Worm (Caenorhabditis elegans) whole organism, midembryonic: Measurements from ENCODE around the gene sqv-7.
"Not testable (repeated sequence)": the region's sequence is repeated elsewhere in the genome, so short reads cannot be mapped to it uniquely, and the experiment has no call there.

Experiments
- T22C8.4 ChIP-seq: fragments of 200-800 bp; sonication (Bioruptor generic); IDR thresholded peaks from 2 replicates; pipeline ENCODE4 v1.3.6; 2022; ENCODE audit warnings: missing genetic modification characterization, missing compliant biosample characterization
- cog-1 ChIP-seq: sonication (generic microtip); optimal IDR thresholded peaks from 2 replicates; lab custom pipeline; 2016; ENCODE audit warnings: missing genetic modification characterization, missing compliant biosample characterization
- flt-1 ChIP-seq: fragments of 200-800 bp; sonication (Bioruptor generic); IDR thresholded peaks from 2 replicates; pipeline ENCODE4 v1.3.6; 2022; ENCODE audit warnings: missing genetic modification characterization, missing compliant biosample characterization
- klf-2 ChIP-seq: fragments of 200-800 bp; sonication (Bioruptor generic); conservative IDR thresholded peaks from 2 replicates; pipeline ENCODE4 v1.3.6; 2022; ENCODE audit warnings: missing genetic modification reagents, missing genetic modification characterization, missing compliant biosample characterization
- med-1 ChIP-seq: sonication (generic microtip); optimal IDR thresholded peaks from 2 replicates; lab custom pipeline; 2017; ENCODE audit warnings: missing genetic modification characterization, mild to moderate bottlenecking, missing compliant biosample characterization, antibody characterized with exemption, missing genetic modification reagents; ENCODE audit not compliant: insufficient read depth
- ref-1 ChIP-seq: fragments of 200-800 bp; sonication (Bioruptor generic); conservative IDR thresholded peaks from 2 replicates; pipeline ENCODE4 v1.3.6; 2022; ENCODE audit warnings: missing genetic modification reagents, missing genetic modification characterization, missing compliant biosample characterization
- tab-1 ChIP-seq: fragments of 200-800 bp; sonication (Bioruptor generic); IDR thresholded peaks from 2 replicates; pipeline ENCODE4 v1.3.6; 2022; ENCODE audit warnings: missing genetic modification characterization, missing compliant biosample characterization
- ztf-23 ChIP-seq: fragments of 200-800 bp; sonication (Bioruptor generic); IDR thresholded peaks from 2 replicates; pipeline ENCODE4 v1.3.6; 2022; ENCODE audit warnings: missing genetic modification reagents, missing genetic modification characterization, missing compliant biosample characterization
- ztf-29 ChIP-seq: fragments of 200-800 bp; sonication (Bioruptor generic); IDR thresholded peaks from 2 replicates; pipeline ENCODE4 v1.3.6; 2022; ENCODE audit warnings: missing genetic modification reagents, missing genetic modification characterization, missing compliant biosample characterization

sqv-7 gene

DNA sequence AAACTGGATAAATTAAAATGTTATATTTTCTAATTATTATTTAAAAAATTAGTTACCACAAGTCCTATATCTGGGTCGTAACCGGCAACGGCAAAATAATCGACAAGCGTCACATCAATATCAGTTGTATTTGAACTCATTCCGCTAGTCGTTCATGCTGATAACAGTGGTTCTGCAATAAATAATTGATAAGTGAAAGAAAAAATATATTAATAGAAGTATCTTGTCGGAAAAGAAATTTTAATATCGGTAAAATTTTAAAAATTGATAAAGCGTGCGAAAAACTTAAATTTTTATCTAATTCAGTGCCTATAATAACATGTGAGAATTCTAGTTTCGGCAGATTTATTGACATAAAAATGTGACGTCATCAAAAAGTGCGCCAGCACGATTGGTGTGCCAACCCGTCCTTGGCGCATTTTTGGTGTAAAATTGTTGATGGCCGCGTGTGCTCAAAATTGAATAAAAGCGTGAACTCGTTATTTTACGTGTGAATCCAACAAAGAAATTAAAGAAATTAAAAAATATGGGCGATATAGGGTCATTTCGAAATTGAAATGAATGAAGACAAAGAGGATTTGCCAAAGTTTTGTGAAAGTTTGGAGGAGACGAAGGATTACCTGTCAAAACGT is 10.0 kb upstream of the sqv-7 start, which contains the start of the genes lst-6 and lst-5:
TSS of gene lst-6 (minus strand) at position 140 of the 632 bp plus-strand sequence.
TSS of gene lst-5 (plus strand) at position 544 of the 632 bp plus-strand sequence.
- no peak; the same call in 1 of the 2 replicates for TF ChIP-seq flt-1
- peak; percentile 10 for TF ChIP-seq med-1

DNA sequence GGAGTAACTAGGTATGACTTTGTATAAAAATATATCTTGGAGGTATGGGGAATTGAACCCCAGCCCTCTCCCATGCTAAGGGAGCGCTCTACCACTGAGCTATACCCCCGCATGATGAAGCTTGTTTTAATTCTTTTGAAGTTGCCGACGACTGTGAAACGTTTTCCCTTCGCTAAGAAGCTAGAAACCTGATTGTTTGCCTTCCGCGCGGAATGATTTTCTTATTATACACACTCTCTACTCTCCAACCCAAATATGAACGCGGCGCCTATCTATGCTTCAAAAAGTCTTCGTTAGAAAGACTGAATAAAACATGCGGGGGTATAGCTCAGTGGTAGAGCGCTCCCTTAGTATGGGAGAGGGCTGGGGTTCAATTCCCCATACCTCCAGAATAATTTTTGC is 9.5 kb downstream of the sqv-7 start:
- TF ChIP-seq ztf-23 (peak; percentile 71; the same call in 1 of the 2 replicates), cog-1 (tag; lab: Kevin White, UChicago) (no peak), ref-1 (GFP tag; lab: Robert Waterston, UW) (no peak), med-1 (no peak), ztf-29 (no peak), flt-1 (peak; percentile 71; the same call in 1 of the 2 replicates), klf-2 (GFP tag; lab: Robert Waterston, UW) (peak; percentile 58; the same call in 1 of the 2 replicates), T22C8.4 (GFP tag; lab: Robert Waterston, UW) (no peak), tab-1 (GFP tag; lab: Robert Waterston, UW) (no peak)

DNA sequence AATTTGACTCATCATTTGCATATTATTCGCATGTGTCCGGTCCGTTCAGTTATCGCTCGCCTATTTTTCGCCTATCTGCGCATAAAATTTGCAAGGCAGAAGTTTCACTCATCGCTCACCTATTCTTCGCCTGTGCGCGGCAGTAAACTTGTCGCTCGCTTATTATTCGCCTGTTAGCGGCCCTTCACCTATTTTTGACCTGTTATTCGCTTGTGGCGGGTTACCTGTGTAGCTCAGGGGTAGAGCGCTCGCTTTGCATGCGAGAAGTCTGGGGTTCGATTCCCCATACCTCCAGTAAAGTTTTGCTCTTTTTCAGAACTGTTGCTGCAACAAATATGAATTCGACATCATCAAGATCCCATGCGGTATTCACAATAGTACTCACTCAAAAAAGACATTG is 11.1 kb downstream of the sqv-7 start:
- TF ChIP-seq med-1 (peak; percentile 7), ztf-23 (peak; percentile 89), cog-1 (tag; lab: Kevin White, UChicago) (peak; percentile 38), flt-1 (peak; percentile 98), klf-2 (GFP tag; lab: Robert Waterston, UW) (peak; percentile 85), T22C8.4 (GFP tag; lab: Robert Waterston, UW) (peak; percentile 88), ref-1 (GFP tag; lab: Robert Waterston, UW) (peak; percentile 92), tab-1 (GFP tag; lab: Robert Waterston, UW) (peak; percentile 95), ztf-29 (peak; percentile 93)

DNA sequence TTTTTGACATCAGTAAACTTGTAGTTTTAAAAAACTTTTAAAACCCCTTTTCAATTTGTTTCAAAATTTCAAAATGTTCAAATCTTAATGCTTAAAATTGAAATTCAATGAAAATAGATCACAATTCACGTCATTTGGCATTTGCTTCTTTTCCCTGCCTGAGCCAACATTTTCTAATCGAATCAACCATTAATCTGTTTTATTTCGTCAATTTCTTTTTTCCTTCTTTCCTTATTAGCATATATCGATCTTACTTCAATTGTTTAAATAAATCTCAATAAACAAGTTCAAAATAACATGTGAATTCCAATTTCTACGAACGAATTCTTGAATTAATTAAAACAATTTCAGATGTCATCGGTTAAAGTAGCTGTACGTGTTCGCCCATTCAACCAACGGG is 16.9 kb downstream of the sqv-7 start:
- no peak for TF ChIP-seq ref-1 (GFP tag; lab: Robert Waterston, UW)

DNA sequence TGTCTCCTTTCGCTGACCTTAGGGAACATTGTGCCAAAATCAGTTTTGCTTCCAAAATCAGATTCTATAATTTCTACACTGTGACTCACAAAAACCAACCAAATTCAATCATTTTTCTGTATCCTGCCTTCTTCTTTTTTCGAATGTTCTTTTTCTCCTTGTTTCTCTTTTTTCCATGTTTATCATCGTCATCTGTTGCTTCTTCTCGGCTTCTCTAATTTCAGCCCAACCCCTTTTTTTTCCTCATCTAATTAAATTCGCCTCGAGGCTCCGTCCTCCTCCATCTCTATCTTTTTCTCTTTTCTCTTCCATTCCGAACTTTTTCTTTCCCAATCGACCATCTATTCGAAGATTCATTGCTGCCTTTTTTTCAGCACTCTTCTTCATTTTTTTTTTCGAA is 17.8 kb downstream of the sqv-7 start, which contains the start of gene unc-104:
TSS of gene unc-104 (plus strand) at position 311 of the 400 bp plus-strand sequence.
- TF ChIP-seq ztf-23 (no peak), T22C8.4 (GFP tag; lab: Robert Waterston, UW) (no peak), med-1 (no peak), ref-1 (GFP tag; lab: Robert Waterston, UW) (no peak), tab-1 (GFP tag; lab: Robert Waterston, UW) (no peak), cog-1 (tag; lab: Kevin White, UChicago) (no peak), klf-2 (GFP tag; lab: Robert Waterston, UW) (no peak), ztf-29 (no peak), flt-1 (no peak)

DNA sequence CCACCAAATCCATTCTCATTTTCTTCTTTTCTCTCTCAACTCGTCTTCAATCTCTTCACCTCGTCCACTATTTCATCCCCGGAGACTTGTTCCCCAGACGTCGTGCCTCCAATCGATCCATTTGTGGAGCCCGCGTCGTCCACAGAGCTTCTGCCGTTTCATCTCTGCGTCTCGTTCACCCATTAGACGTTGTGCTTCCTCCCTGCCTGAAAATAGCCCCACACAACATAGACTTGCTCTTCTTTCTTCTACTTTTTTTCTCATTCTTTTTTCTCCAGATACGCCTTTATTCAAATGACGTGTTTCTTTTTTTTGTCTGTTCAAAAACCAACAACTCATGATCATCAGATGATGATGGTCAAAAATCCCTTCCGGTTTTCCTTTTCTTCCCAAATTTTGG is 19.5 kb downstream of the sqv-7 start:
- TF ChIP-seq cog-1 (tag; lab: Kevin White, UChicago) (no peak), ztf-23 (no peak), med-1 (no peak), T22C8.4 (GFP tag; lab: Robert Waterston, UW) (no peak), klf-2 (GFP tag; lab: Robert Waterston, UW) (no peak), flt-1 (no peak), ref-1 (GFP tag; lab: Robert Waterston, UW) (no peak), tab-1 (GFP tag; lab: Robert Waterston, UW) (no peak), ztf-29 (no peak)

DNA sequence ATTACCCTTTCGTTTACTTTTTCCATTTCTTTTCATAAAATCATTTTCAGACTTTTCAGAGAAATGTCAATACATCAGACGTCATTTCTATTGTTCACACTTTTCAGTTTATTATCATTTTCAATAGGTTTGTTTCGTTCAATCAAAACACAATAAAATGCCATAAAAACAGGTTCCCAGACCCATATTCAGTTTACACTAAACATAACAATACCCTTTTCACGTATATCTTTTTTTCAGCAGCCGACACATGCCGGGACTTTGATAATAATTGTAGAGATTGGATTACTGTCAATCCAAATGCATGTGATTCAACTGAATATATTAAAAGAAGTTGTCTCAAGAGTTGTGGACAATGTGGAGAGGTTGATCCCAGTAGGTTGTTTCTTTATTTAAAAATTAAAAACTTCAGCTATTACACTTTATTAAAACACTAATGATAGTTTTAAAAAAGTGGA is 22.6 kb downstream of the sqv-7 start, which contains the start of gene C15F1.1:
TSS of gene C15F1.1 (plus strand) at position 51 of the 458 bp plus-strand sequence.
- no peak for TF ChIP-seq med-1

DNA sequence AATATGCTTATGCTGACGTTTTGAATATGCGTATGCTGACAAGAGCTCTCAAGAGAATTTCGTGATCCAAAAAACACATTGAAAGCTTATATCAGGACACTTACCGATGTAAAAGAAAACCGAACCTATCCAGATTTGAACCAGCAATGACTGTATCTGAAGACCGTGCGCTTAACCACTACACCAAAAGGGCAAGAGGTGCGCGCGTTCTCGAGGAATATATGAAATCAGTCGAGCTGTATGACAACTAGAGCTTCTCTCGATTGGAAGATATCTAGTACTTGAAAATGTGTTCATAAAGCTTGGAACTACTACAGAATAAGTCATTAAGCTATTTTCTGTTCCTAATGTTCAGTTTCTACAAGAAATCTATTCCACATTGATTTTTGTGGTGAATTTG is 29.5 kb downstream of the sqv-7 start:
- TF ChIP-seq flt-1 (peak; percentile 64; the same call in 1 of the 2 replicates), tab-1 (GFP tag; lab: Robert Waterston, UW) (peak; percentile 78; the same call in 1 of the 2 replicates), ztf-23 (peak; percentile 62; the same call in 1 of the 2 replicates)

DNA sequence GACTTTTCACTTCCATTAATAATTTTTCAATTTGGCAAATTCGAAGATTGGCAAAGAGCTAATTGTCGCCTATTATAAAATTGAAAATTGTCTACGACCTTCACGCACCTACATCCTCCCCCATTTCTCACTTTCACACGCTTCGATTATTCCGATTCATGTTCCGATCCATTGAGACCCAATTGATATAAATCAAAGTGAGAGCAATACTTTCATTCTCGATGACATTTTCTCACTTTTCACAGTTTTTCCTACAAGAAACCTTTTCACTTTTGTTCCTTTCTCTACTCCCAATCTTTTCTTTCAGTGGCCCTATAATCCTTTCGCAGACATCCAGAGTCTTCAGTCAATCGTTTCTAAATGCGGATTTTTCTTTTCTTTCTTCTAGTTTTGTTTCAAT is 32.8 kb downstream of the sqv-7 start, which contains the start of gene C15F1.2:
TSS of gene C15F1.2 (plus strand) at position 308 of the 400 bp plus-strand sequence.
- TF ChIP-seq flt-1 (no peak), ztf-23 (no peak), tab-1 (GFP tag; lab: Robert Waterston, UW) (no peak), ztf-29 (no peak), med-1 (no peak), klf-2 (GFP tag; lab: Robert Waterston, UW) (no peak), T22C8.4 (GFP tag; lab: Robert Waterston, UW) (no peak), ref-1 (GFP tag; lab: Robert Waterston, UW) (no peak), cog-1 (tag; lab: Kevin White, UChicago) (no peak)

DNA sequence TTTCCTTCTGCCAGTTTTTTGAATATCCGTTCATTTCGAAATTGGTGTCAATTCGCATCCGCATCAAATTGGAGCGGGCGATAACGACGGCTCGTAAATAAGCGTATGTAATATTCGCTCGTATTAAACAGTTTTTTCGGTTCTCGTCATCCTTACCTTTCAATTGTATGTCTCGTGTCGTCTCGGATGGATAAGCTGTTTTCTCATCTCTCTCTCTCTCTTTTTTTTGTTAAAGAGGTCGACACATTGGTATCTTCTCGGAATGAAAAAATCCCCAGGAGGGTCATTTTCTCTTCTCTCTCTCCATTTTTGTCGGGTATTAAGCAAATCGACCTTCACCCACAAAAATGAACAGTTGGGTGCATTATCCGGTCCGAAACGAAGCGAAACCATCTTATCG is 33.6 kb downstream of the sqv-7 start:
- TF ChIP-seq klf-2 (GFP tag; lab: Robert Waterston, UW) (no peak), ref-1 (GFP tag; lab: Robert Waterston, UW) (no peak), flt-1 (no peak), ztf-29 (no peak), tab-1 (GFP tag; lab: Robert Waterston, UW) (no peak), T22C8.4 (GFP tag; lab: Robert Waterston, UW) (no peak), ztf-23 (no peak), med-1 (no peak), cog-1 (tag; lab: Kevin White, UChicago) (no peak)

DNA sequence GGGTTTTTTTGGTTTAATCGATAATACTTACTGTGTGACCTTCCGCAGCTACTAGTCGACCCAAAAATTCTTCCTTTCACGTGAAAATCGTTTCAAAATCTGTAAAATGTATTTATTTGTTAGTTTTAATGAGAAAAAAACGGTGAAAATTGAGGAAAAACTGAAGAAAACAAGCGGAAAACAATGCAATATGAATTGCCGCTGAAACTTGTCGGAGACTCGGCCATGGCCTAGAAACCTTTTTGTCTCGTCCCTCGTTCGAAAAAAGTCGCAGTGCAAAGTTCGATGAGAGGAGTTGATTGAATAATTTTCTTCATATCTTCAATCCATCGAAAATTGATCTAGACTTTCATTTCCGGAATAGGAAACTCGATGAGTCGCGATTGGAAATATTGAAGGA is 34.8 kb downstream of the sqv-7 start, which contains the start of gene C15F1.8:
TSS of gene C15F1.8 (minus strand) at position 101 of the 400 bp plus-strand sequence.
- not testable (repeated sequence) for TF ChIP-seq med-1; ztf-23; cog-1 (tag; lab: Kevin White, UChicago)
